Worm (Caenorhabditis elegans) whole organism, midembryonic: Measurements from ENCODE around the gene bath-10.

Experiments
- cog-1 ChIP-seq: sonication (generic microtip); optimal IDR thresholded peaks from 2 replicates; lab custom pipeline; 2016; ENCODE audit warnings: missing genetic modification characterization, missing compliant biosample characterization
- flt-1 ChIP-seq: fragments of 200-800 bp; sonication (Bioruptor generic); IDR thresholded peaks from 2 replicates; pipeline ENCODE4 v1.3.6; 2022; ENCODE audit warnings: missing genetic modification characterization, missing compliant biosample characterization
- klf-2 ChIP-seq: fragments of 200-800 bp; sonication (Bioruptor generic); conservative IDR thresholded peaks from 2 replicates; pipeline ENCODE4 v1.3.6; 2022; ENCODE audit warnings: missing genetic modification reagents, missing genetic modification characterization, missing compliant biosample characterization
- med-1 ChIP-seq: sonication (generic microtip); optimal IDR thresholded peaks from 2 replicates; lab custom pipeline; 2017; ENCODE audit warnings: missing genetic modification characterization, mild to moderate bottlenecking, missing compliant biosample characterization, antibody characterized with exemption, missing genetic modification reagents; ENCODE audit not compliant: insufficient read depth
- ref-1 ChIP-seq: fragments of 200-800 bp; sonication (Bioruptor generic); conservative IDR thresholded peaks from 2 replicates; pipeline ENCODE4 v1.3.6; 2022; ENCODE audit warnings: missing genetic modification reagents, missing genetic modification characterization, missing compliant biosample characterization
- tab-1 ChIP-seq: fragments of 200-800 bp; sonication (Bioruptor generic); IDR thresholded peaks from 2 replicates; pipeline ENCODE4 v1.3.6; 2022; ENCODE audit warnings: missing genetic modification characterization, missing compliant biosample characterization
- ztf-23 ChIP-seq: fragments of 200-800 bp; sonication (Bioruptor generic); IDR thresholded peaks from 2 replicates; pipeline ENCODE4 v1.3.6; 2022; ENCODE audit warnings: missing genetic modification reagents, missing genetic modification characterization, missing compliant biosample characterization
- ztf-29 ChIP-seq: fragments of 200-800 bp; sonication (Bioruptor generic); IDR thresholded peaks from 2 replicates; pipeline ENCODE4 v1.3.6; 2022; ENCODE audit warnings: missing genetic modification reagents, missing genetic modification characterization, missing compliant biosample characterization

- no peak for TF ChIP-seq flt-1 (GFP tag; lab: Robert Waterston, UW)
- no peak for TF ChIP-seq ztf-23
- no peak for TF ChIP-seq ztf-29 (GFP tag; lab: Robert Waterston, UW)
- no peak for TF ChIP-seq klf-2 (GFP tag; lab: Robert Waterston, UW)
- TF ChIP-seq med-1 (GFP tag; lab: Kevin White, UChicago), result no peak
- TF ChIP-seq cog-1, result no peak
- no peak for TF ChIP-seq tab-1 (GFP tag; lab: Robert Waterston, UW)
- no peak for TF ChIP-seq ref-1 (GFP tag; lab: Robert Waterston, UW)
Observed at ce11 chrII:3402854-3403253, 28.0 kb downstream of the bath-10 start, which contains the start of gene nep-10.
